Fruit fly (Drosophila melanogaster): ENCODE data around the gene CG33664.
"Not testable (repeated sequence)": the region's sequence is repeated elsewhere in the genome, so short reads cannot be mapped to it uniquely, and the experiment has no call there.

DNA sequence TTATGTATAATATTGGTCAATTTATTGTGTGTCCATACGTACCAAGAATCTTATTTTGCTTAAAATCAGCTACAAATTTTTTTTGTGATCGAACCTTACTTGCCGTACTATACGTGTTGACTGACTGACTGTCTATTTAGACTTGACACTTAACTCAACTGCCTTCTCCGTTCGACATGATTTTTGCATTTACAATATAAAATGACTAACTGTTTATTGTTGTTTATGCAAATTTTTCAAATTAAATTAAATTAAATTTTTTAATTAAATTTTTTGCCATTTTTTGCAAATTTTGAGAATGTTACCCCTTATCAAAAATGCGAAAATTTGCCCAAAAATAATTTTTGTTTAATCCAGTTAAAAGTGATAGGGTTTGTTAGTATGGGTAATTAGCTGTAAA lies 16.0 kb downstream of the CG33664 start, which contains the start of gene CG33669:
- TF ChIP-seq CG8478 (optimal IDR thresholded peaks at IDR 0.05); usp (GFP tag; optimal IDR thresholded peaks at IDR 0.05); psq (optimal IDR thresholded peaks at IDR 0.05); pan (optimal IDR thresholded peaks at IDR 0.05); EcR (GFP tag; optimal IDR thresholded peaks at IDR 0.05); Dll (optimal IDR thresholded peaks at IDR 0.05): not testable (repeated sequence)
